Fruit fly (Drosophila melanogaster) whole organism, wandering third instar larva: Measurements from ENCODE around the gene CG46460.

Experiments used
- Abd-B ChIP-seq: fragments of >200 bp; optimal IDR thresholded peaks from 2 replicates; lab custom pipeline; 2017; ENCODE audit warnings: missing biosample characterization, missing genetic modification characterization
- CG32264 ChIP-seq: fragments of 200-800 bp; sonication (Bioruptor generic); optimal IDR thresholded peaks from 2 replicates; lab custom pipeline; 2016; ENCODE audit warnings: missing biosample characterization, missing genetic modification characterization
- CG9705 ChIP-seq: fragments of 200-800 bp; sonication (Bioruptor generic); optimal IDR thresholded peaks from 2 replicates; lab custom pipeline; 2018; ENCODE audit warnings: missing biosample characterization, mild to moderate bottlenecking, missing genetic modification characterization
- CrebA ChIP-seq: fragments of 200-800 bp; sonication (Bioruptor generic); optimal IDR thresholded peaks from 2 replicates; lab custom pipeline; 2016; ENCODE audit warnings: missing biosample characterization, mild to moderate bottlenecking, missing genetic modification characterization, borderline replicate concordance
- Dfd ChIP-seq: fragments of >200 bp; optimal IDR thresholded peaks from 2 replicates; lab custom pipeline; 2017; ENCODE audit warnings: missing biosample characterization, missing genetic modification characterization
- Dif ChIP-seq: fragments of 200-275, 200-300 bp; sonication (Bioruptor generic); optimal IDR thresholded peaks from 2 replicates; lab custom pipeline; 2018; ENCODE audit warnings: missing biosample characterization, missing genetic modification characterization; ENCODE audit not compliant: partially characterized antibody
- GATAd ChIP-seq: sonication (Bioruptor generic); optimal IDR thresholded peaks from 2 replicates; lab custom pipeline; 2016; ENCODE audit warnings: missing biosample characterization, missing genetic modification characterization
- HLH106 ChIP-seq: fragments of 200-800 bp; optimal IDR thresholded peaks from 3 replicates; lab custom pipeline; 2019; ENCODE audit warnings: missing biosample characterization, mild to moderate bottlenecking, missing genetic modification characterization, moderate library complexity
- Hnf4 ChIP-seq: fragments of 200-800 bp; sonication (Bioruptor generic); optimal IDR thresholded peaks from 2 replicates; lab custom pipeline; 2016; ENCODE audit warnings: missing biosample characterization, mild to moderate bottlenecking, missing genetic modification characterization
- Hr78 ChIP-seq: fragments of >200 bp; optimal IDR thresholded peaks from 2 replicates; lab custom pipeline; 2017; ENCODE audit warnings: missing biosample characterization, missing genetic modification characterization
- Hr83 ChIP-seq: fragments of 200-300 bp; sonication (Bioruptor generic); optimal IDR thresholded peaks from 2 replicates; lab custom pipeline; 2016; ENCODE audit warnings: missing biosample characterization, mild to moderate bottlenecking, missing genetic modification characterization, moderate library complexity; ENCODE audit not compliant: poor library complexity, severe bottlenecking
- Jra ChIP-seq: sonication (Bioruptor generic); optimal IDR thresholded peaks from 2 replicates; lab custom pipeline; 2016; ENCODE audit warnings: missing biosample characterization, missing genetic modification characterization
- Mio ChIP-seq: sonication (Bioruptor generic); optimal IDR thresholded peaks from 2 replicates; lab custom pipeline; 2016; ENCODE audit warnings: missing biosample characterization, missing genetic modification characterization
- Myc ChIP-seq: fragments of >200 bp; optimal IDR thresholded peaks from 2 replicates; lab custom pipeline; 2017
- N ChIP-seq: fragments of >200 bp; optimal IDR thresholded peaks from 2 replicates; lab custom pipeline; 2018; ENCODE audit warnings: missing biosample characterization, missing external identifiers, missing genetic modification characterization
- OdsH ChIP-seq: fragments of 200-800 bp; sonication (Bioruptor generic); optimal IDR thresholded peaks from 2 replicates; lab custom pipeline; 2016; ENCODE audit warnings: missing biosample characterization, mild to moderate bottlenecking, missing genetic modification characterization
- Rel ChIP-seq, 2 experiments: fragments of 200-800 bp; sonication (Bioruptor generic) in 1 of 2; optimal IDR thresholded peaks; 2 replicates in 1 of 2; 3 replicates in 1 of 2; lab custom pipeline; 2016 to 2019; ENCODE audit warnings: mild to moderate bottlenecking in 2 of 2, missing biosample characterization in 2 of 2, missing genetic modification characterization in 2 of 2, moderate library complexity in 1 of 2
- Sp1 ChIP-seq: fragments of 200-800 bp; sonication (Bioruptor generic); optimal IDR thresholded peaks from 3 replicates; lab custom pipeline; 2019; ENCODE audit warnings: missing biosample characterization, mild to moderate bottlenecking, missing genetic modification characterization, moderate library complexity
- Vsx2 ChIP-seq: fragments of 200-300, 225-300 bp; sonication (Bioruptor generic); optimal IDR thresholded peaks from 2 replicates; lab custom pipeline; 2018; ENCODE audit warnings: missing biosample characterization, missing genetic modification characterization; ENCODE audit not compliant: partially characterized antibody
- br ChIP-seq: fragments of 200-800 bp; sonication (Bioruptor generic); optimal IDR thresholded peaks from 2 replicates; lab custom pipeline; 2016; ENCODE audit warnings: missing biosample characterization, missing genetic modification characterization
- brk ChIP-seq: fragments of 200-800 bp; sonication (Bioruptor generic); optimal IDR thresholded peaks from 2 replicates; lab custom pipeline; 2016; ENCODE audit warnings: missing biosample characterization, mild to moderate bottlenecking, missing genetic modification characterization
- dl ChIP-seq, 2 experiments: fragments of 175-275, 200-275 bp in 1 of 2; fragments of 200-275 bp in 1 of 2; sonication (Bioruptor generic); optimal IDR thresholded peaks; lab custom pipeline; 2018; ENCODE audit warnings: mild to moderate bottlenecking in 2 of 2, missing biosample characterization in 2 of 2, missing genetic modification characterization in 2 of 2, moderate library complexity in 2 of 2; ENCODE audit not compliant: partially characterized antibody in 2 of 2, insufficient read depth in 1 of 2
- dmrt93B ChIP-seq: fragments of 200-800 bp; sonication (Bioruptor generic); optimal IDR thresholded peaks from 2 replicates; lab custom pipeline; 2018; ENCODE audit warnings: missing biosample characterization, mild to moderate bottlenecking, missing genetic modification characterization
- dsf ChIP-seq: sonication (Bioruptor generic); optimal IDR thresholded peaks from 2 replicates; lab custom pipeline; 2016; ENCODE audit warnings: missing biosample characterization, missing genetic modification characterization, borderline replicate concordance
- ey ChIP-seq: fragments of 200-800 bp; sonication (Bioruptor generic); optimal IDR thresholded peaks from 2 replicates; lab custom pipeline; 2016; ENCODE audit warnings: missing biosample characterization, missing genetic modification characterization
- foxo ChIP-seq, 2 experiments: fragments of 200-800 bp; sonication (Bioruptor generic); optimal IDR thresholded peaks; 2 replicates in 1 of 2; 3 replicates in 1 of 2; lab custom pipeline; 2016 to 2017; ENCODE audit warnings: missing biosample characterization in 2 of 2, missing genetic modification characterization in 2 of 2
- fru ChIP-seq: fragments of 200-800 bp; sonication (Bioruptor generic); optimal IDR thresholded peaks from 3 replicates; lab custom pipeline; 2016; ENCODE audit warnings: missing biosample characterization, mild to moderate bottlenecking, missing genetic modification characterization
- h ChIP-seq: fragments of 200-800 bp; sonication (Bioruptor generic); optimal IDR thresholded peaks from 3 replicates; lab custom pipeline; 2016; ENCODE audit warnings: missing biosample characterization, mild to moderate bottlenecking, missing genetic modification characterization
- jim ChIP-seq: fragments of 175-275, 200-325 bp; sonication (Bioruptor generic); optimal IDR thresholded peaks from 2 replicates; lab custom pipeline; 2016; ENCODE audit warnings: missing biosample characterization, mild to moderate bottlenecking, missing genetic modification characterization
- lola ChIP-seq: fragments of >200 bp; optimal IDR thresholded peaks from 2 replicates; lab custom pipeline; 2017; ENCODE audit warnings: missing biosample characterization, missing genetic modification characterization
- pan ChIP-seq: fragments of >200 bp; optimal IDR thresholded peaks from 2 replicates; lab custom pipeline; 2017
- psq ChIP-seq: fragments of 200-800 bp; sonication (Bioruptor generic); optimal IDR thresholded peaks from 3 replicates; lab custom pipeline; 2017; ENCODE audit warnings: missing biosample characterization, mild to moderate bottlenecking, missing genetic modification characterization, moderate library complexity
- rgr ChIP-seq: fragments of 200-800 bp; sonication (Bioruptor generic); optimal IDR thresholded peaks from 3 replicates; lab custom pipeline; 2016; ENCODE audit warnings: missing biosample characterization, mild to moderate bottlenecking, missing genetic modification characterization
- sage ChIP-seq: fragments of 200-800 bp; sonication (Bioruptor generic); optimal IDR thresholded peaks from 2 replicates; lab custom pipeline; 2016; ENCODE audit warnings: missing biosample characterization, mild to moderate bottlenecking, missing genetic modification characterization
- sv ChIP-seq: fragments of 200-800 bp; sonication (Bioruptor generic); optimal IDR thresholded peaks from 3 replicates; lab custom pipeline; 2016; ENCODE audit warnings: missing biosample characterization, missing genetic modification characterization
- tai ChIP-seq: sonication (Bioruptor generic); optimal IDR thresholded peaks from 2 replicates; lab custom pipeline; 2016; ENCODE audit warnings: missing biosample characterization, missing genetic modification characterization
- usp ChIP-seq: fragments of >200 bp; optimal IDR thresholded peaks from 2 replicates; lab custom pipeline; 2017; ENCODE audit warnings: missing biosample characterization, missing genetic modification characterization
- woc ChIP-seq: sonication (Bioruptor generic); optimal IDR thresholded peaks from 2 replicates; lab custom pipeline; 2016; ENCODE audit warnings: missing biosample characterization, mild to moderate bottlenecking, missing genetic modification characterization

Gene CG46460

DNA sequence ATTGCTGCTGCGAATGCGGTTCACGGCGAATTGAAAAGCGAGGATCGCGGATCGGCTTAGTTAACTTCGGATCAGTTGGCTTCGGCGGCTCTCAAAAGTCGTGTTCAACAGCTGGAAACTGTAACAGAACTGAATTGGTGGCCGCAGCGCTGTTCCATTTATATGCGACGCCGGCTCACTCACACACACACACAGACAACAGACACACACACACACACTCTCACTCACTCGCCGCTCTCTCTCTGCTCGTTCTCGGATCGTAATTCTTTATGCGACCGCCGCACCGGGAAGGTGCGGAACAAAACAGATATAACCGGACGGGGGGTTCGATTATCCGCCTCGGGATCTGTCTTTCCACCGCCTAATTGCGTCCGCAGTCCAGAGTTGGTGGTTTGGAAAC lies at the start of gene CG46460:
Gene CG46460, minus strand, starts transcription at position 139 of the 400 bp plus-strand sequence.
- TF ChIP-seq Dif (GFP tag; lab: Kevin White, UChicago) = peak; percentile 25
- TF ChIP-seq Hr83 (GFP tag; lab: Kevin White, UChicago) = peak; percentile 28
- TF ChIP-seq Jra (GFP tag; lab: Kevin White, UChicago) = no peak
- TF ChIP-seq jim (GFP tag; lab: Kevin White, UChicago) = no peak
- peak; percentile 38 for TF ChIP-seq fru (GFP tag; lab: Kevin White, UChicago)
- TF ChIP-seq rgr (GFP tag; lab: Kevin White, UChicago) = peak; percentile 26
- TF ChIP-seq lola (GFP tag; lab: Kevin White, UChicago) = no peak
- no peak for TF ChIP-seq Mio
- no peak for TF ChIP-seq pan (lab: Kevin White, UChicago)
- TF ChIP-seq Myc = no peak
- TF ChIP-seq Dfd = no peak
- no peak for TF ChIP-seq CrebA
- no peak for TF ChIP-seq Abd-B
- TF ChIP-seq Sp1 (GFP tag; lab: Kevin White, UChicago) = no peak
- TF ChIP-seq OdsH (GFP tag; lab: Kevin White, UChicago) = no peak
- TF ChIP-seq N (GFP tag; lab: Kevin White, UChicago) = peak; percentile 33
- no peak for TF ChIP-seq ey
- peak in 1 of 2 experiments; percentile 14 for TF ChIP-seq dl (GFP tag; optimal IDR thresholded peaks at IDR 0.05; lab: Kevin White, UChicago; ENCODE audit: insufficient read depth in 1 of 2, partially characterized antibody in 2 of 2)
- peak; percentile 31 for TF ChIP-seq h
- no peak for TF ChIP-seq Hr78 (GFP tag; lab: Kevin White, UChicago)
- TF ChIP-seq GATAd (GFP tag; lab: Kevin White, UChicago) = no peak
- TF ChIP-seq sage (GFP tag; lab: Kevin White, UChicago) = no peak
- TF ChIP-seq usp (GFP tag; lab: Kevin White, UChicago) = no peak
- TF ChIP-seq Vsx2 (GFP tag; lab: Kevin White, UChicago) = no peak
- TF ChIP-seq woc (GFP tag; lab: Kevin White, UChicago) = no peak
- TF ChIP-seq brk (GFP tag; lab: Kevin White, UChicago) = no peak
- no peak for TF ChIP-seq psq (GFP tag; lab: Kevin White, UChicago)
- no peak for TF ChIP-seq sv (GFP tag; lab: Kevin White, UChicago)
- TF ChIP-seq tai (GFP tag; lab: Kevin White, UChicago) = no peak
- TF ChIP-seq Hnf4 (GFP tag; lab: Kevin White, UChicago) = peak; percentile 40
- no peak for TF ChIP-seq HLH106 (tag; lab: Kevin White, UChicago)
- TF ChIP-seq CG9705 (GFP tag; lab: Kevin White, UChicago) = no peak
- peak; percentile 13 for TF ChIP-seq dmrt93B (GFP tag; lab: Kevin White, UChicago)
- TF ChIP-seq CG32264 (GFP tag; lab: Kevin White, UChicago) = no peak
- TF ChIP-seq foxo (GFP tag; optimal IDR thresholded peaks at IDR 0.05; lab: Kevin White, UChicago) = peak in 1 of 2 experiments; percentile 47
- TF ChIP-seq Rel (GFP tag; optimal IDR thresholded peaks at IDR 0.05; lab: Kevin White, UChicago) = no peak
- peak; percentile 58 for TF ChIP-seq Rel (tag; optimal IDR thresholded peaks at IDR 0.05; lab: Kevin White, UChicago)
- TF ChIP-seq br (GFP tag; lab: Kevin White, UChicago) = no peak
- TF ChIP-seq dsf = no peak
- TF ChIP-seq, all 38 proteins: peak for 11

DNA sequence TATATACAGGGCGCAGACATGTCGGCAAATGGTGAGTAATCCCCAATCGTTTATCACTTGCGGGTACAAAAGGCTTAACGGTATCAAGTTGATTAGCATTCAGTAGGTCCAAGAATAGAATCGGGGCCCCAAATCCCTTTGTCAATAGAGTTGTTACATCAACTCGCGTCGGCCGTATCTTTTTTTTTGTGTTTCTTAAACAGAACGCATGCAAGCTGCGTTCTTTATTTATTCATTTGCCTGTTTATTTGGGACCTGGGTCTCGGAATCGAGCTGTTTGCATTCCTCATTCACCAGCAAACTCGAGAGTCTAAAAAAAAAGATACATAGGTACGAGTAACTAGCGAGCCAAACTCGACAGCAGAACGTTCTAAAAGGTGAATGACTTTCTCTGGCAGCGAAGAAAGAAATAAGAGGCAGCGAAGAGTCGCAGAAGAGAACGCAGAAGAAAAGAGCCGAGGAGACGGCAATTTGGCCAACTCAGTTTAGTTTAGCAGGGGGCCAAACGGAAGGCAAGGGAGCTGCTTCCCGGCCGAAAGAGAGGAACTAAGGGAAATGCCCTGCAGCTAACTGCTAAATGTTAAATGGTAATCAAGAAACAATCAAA lies 45.2 kb upstream of the CG46460 start:
- TF ChIP-seq CrebA (no peak), Rel (GFP tag; optimal IDR thresholded peaks at IDR 0.05; lab: Kevin White, UChicago) (no peak), Rel (tag; optimal IDR thresholded peaks at IDR 0.05; lab: Kevin White, UChicago) (no peak), sage (GFP tag; lab: Kevin White, UChicago) (no peak), jim (GFP tag; lab: Kevin White, UChicago) (no peak), psq (GFP tag; lab: Kevin White, UChicago) (peak; percentile 10), rgr (GFP tag; lab: Kevin White, UChicago) (no peak), dsf (no peak)
- TF ChIP-seq, all 38 proteins: peak for 1
